Worm (Caenorhabditis elegans) whole organism, L2 larva: Measurements from ENCODE around the gene eor-1.

Experiments used
- Y55F3AM.14 ChIP-seq: fragments of 200-800 bp; sonication (Bioruptor generic); optimal IDR thresholded peaks from 2 replicates; lab custom pipeline; 2018; ENCODE audit warnings: mild to moderate bottlenecking, missing genetic modification characterization, missing compliant biosample characterization
- ZK546.5 ChIP-seq: sonication (generic microtip); optimal IDR thresholded peaks from 2 replicates; lab custom pipeline; 2017; ENCODE audit warnings: missing biosample characterization, missing genetic modification characterization
- aly-2 ChIP-seq: fragments of 150-350 bp; optimal IDR thresholded peaks from 2 replicates; lab custom pipeline; 2014; ENCODE audit warnings: missing biosample characterization, missing genetic modification characterization
- blmp-1 ChIP-seq: sonication (generic microtip); optimal IDR thresholded peaks from 2 replicates; lab custom pipeline; 2017; ENCODE audit warnings: missing genetic modification characterization, mild to moderate bottlenecking, missing compliant biosample characterization, antibody characterized with exemption, moderate library complexity; ENCODE audit not compliant: insufficient read depth
- nhr-10 ChIP-seq: sonication (generic microtip); optimal IDR thresholded peaks from 2 replicates; lab custom pipeline; 2017; ENCODE audit warnings: missing biosample characterization, missing genetic modification characterization
- nhr-11 ChIP-seq: fragments of 150-350 bp; optimal IDR thresholded peaks from 2 replicates; lab custom pipeline; 2014; ENCODE audit warnings: missing biosample characterization, missing genetic modification characterization
- nhr-12 ChIP-seq: fragments of 150-350 bp; optimal IDR thresholded peaks from 2 replicates; lab custom pipeline; 2014; ENCODE audit warnings: missing biosample characterization, missing genetic modification characterization
- nhr-21 ChIP-seq: fragments of 150-350 bp; optimal IDR thresholded peaks from 2 replicates; lab custom pipeline; 2014; ENCODE audit warnings: missing biosample characterization, missing genetic modification characterization
- nhr-6 ChIP-seq: fragments of 150-350 bp; optimal IDR thresholded peaks from 2 replicates; lab custom pipeline; 2014; ENCODE audit warnings: missing biosample characterization, missing genetic modification characterization
- snpc-4 ChIP-seq: fragments of 150-350 bp; optimal IDR thresholded peaks from 2 replicates; lab custom pipeline; 2014; ENCODE audit warnings: missing biosample characterization, missing genetic modification characterization
- unc-39 ChIP-seq: fragments of 150-350 bp; optimal IDR thresholded peaks from 2 replicates; lab custom pipeline; 2014; ENCODE audit warnings: missing biosample characterization, missing genetic modification characterization
- ztf-11 ChIP-seq: sonication (generic microtip); optimal IDR thresholded peaks from 2 replicates; lab custom pipeline; 2017; ENCODE audit warnings: missing biosample characterization, missing genetic modification characterization

DNA sequence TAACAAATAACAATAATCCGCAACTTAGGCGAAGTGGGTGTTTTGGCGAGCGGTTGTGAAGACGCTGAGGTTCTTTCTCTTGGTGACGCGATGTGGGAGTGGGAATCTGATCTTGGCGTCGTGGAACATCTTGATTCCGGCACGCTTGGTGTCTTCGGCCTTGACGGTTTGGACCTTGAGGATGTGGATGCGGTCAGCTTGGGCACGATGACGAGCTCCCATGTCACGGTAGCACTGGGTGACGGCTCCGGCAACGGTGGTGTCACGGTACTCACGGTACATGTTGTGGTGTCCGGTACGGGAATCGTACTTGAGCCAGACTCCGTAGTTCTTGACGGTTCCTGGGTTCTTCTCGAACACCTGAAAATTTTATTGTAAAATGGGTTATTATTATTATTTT is 49.8 kb downstream of the eor-1 start:
- TF ChIP-seq nhr-21 (tag; lab: Kevin White, UChicago): no peak
- TF ChIP-seq nhr-10 (tag; lab: Kevin White, UChicago): no peak
- TF ChIP-seq snpc-4 (tag; lab: Kevin White, UChicago): no peak
- TF ChIP-seq ztf-11 (tag; lab: Kevin White, UChicago): no peak
- TF ChIP-seq nhr-6 (tag; lab: Kevin White, UChicago): no peak
- TF ChIP-seq aly-2: no peak
- TF ChIP-seq nhr-11: no peak
- TF ChIP-seq unc-39 (tag; lab: Kevin White, UChicago): no peak
- TF ChIP-seq blmp-1 (tag; lab: Kevin White, UChicago): no peak
- no peak for TF ChIP-seq ZK546.5 (tag; lab: Kevin White, UChicago)
- TF ChIP-seq Y55F3AM.14 (GFP tag; lab: Kevin White, UChicago): no peak
- no peak for TF ChIP-seq nhr-12 (tag; lab: Kevin White, UChicago)
